Fruit fly (Drosophila melanogaster) whole organism, embryonic: ENCODE results near the gene sll.

Experiments used
- Awh ChIP-seq: fragments of 200-800 bp; sonication (Bioruptor generic); IDR thresholded peaks from 2 replicates; pipeline ENCODE4, ENCODE4 v1.3.6; 2022; ENCODE audit warnings: missing biosample characterization, missing genetic modification characterization
- Bdp1 ChIP-seq: fragments of 200-800 bp; sonication (Bioruptor generic); optimal IDR thresholded peaks from 3 replicates; lab custom pipeline; 2016; ENCODE audit warnings: missing biosample characterization, missing genetic modification characterization
- CG10565 ChIP-seq: fragments of 200-800 bp; sonication (Bioruptor generic); optimal IDR thresholded peaks from 3 replicates; lab custom pipeline; 2016; ENCODE audit warnings: missing biosample characterization, mild to moderate bottlenecking, missing genetic modification characterization
- CG11456 ChIP-seq: fragments of 200-800 bp; sonication (Bioruptor generic); IDR thresholded peaks from 3 replicates; pipeline ENCODE4 v1.3.6; 2022; ENCODE audit warnings: missing biosample characterization, missing genetic modification characterization
- CG11695 ChIP-seq: fragments of 200-800 bp; sonication (Bioruptor generic); IDR thresholded peaks from 3 replicates; pipeline ENCODE4 v1.3.6; 2022; ENCODE audit warnings: missing biosample characterization, missing genetic modification characterization
- CG12236 ChIP-seq: fragments of 200-800 bp; sonication (Bioruptor generic); optimal IDR thresholded peaks from 2 replicates; lab custom pipeline; 2016; ENCODE audit warnings: missing biosample characterization, missing genetic modification characterization
- CG14441 ChIP-seq: fragments of 200-800 bp; sonication (Bioruptor generic); IDR thresholded peaks from 2 replicates; pipeline ENCODE4 v1.3.6; 2022; ENCODE audit warnings: missing biosample characterization, missing genetic modification characterization
- CG15073 ChIP-seq: fragments of 200-800 bp; sonication (Bioruptor generic); optimal IDR thresholded peaks from 2 replicates; lab custom pipeline; 2016; ENCODE audit warnings: missing biosample characterization, missing genetic modification characterization
- CG17385 ChIP-seq: fragments of 200-800 bp; sonication (Bioruptor generic); optimal IDR thresholded peaks from 3 replicates; lab custom pipeline; 2018; ENCODE audit warnings: missing biosample characterization, mild to moderate bottlenecking, missing genetic modification characterization
- CG17568 ChIP-seq: fragments of 200-800 bp; sonication (Bioruptor generic); optimal IDR thresholded peaks from 2 replicates; lab custom pipeline; 2018; ENCODE audit warnings: missing biosample characterization, mild to moderate bottlenecking, missing genetic modification characterization, moderate library complexity
- CG1832 ChIP-seq: fragments of 200-800 bp; sonication (Bioruptor generic); optimal IDR thresholded peaks from 2 replicates; lab custom pipeline; 2017; ENCODE audit warnings: missing biosample characterization, mild to moderate bottlenecking, missing genetic modification characterization, inconsistent platforms
- CG2199 ChIP-seq: fragments of 200-800 bp; sonication (Bioruptor generic); IDR thresholded peaks from 3 replicates; pipeline ENCODE4 v1.3.6; 2022; ENCODE audit warnings: missing biosample characterization, missing genetic modification characterization
- CG30403 ChIP-seq: fragments of 200-800 bp; sonication (Bioruptor generic); optimal IDR thresholded peaks from 3 replicates; lab custom pipeline; 2016; ENCODE audit warnings: missing biosample characterization, missing genetic modification characterization
- CG31365 ChIP-seq: fragments of 200-800 bp; sonication (Bioruptor generic); optimal IDR thresholded peaks from 2 replicates; lab custom pipeline; 2018; ENCODE audit warnings: missing biosample characterization, mild to moderate bottlenecking, missing genetic modification characterization
- CG3838 ChIP-seq: fragments of 200-800 bp; sonication (Bioruptor generic); optimal IDR thresholded peaks from 3 replicates; lab custom pipeline; 2016; ENCODE audit warnings: missing biosample characterization, missing genetic modification characterization
- CG43689 ChIP-seq: fragments of 200-800 bp; sonication (Bioruptor generic); IDR thresholded peaks from 2 replicates; pipeline ENCODE4 v1.3.6; 2022; ENCODE audit warnings: missing biosample characterization, missing genetic modification characterization
- CG4820 ChIP-seq: fragments of 200-800 bp; sonication (Bioruptor generic); optimal IDR thresholded peaks from 3 replicates; lab custom pipeline; 2016; ENCODE audit warnings: missing biosample characterization, missing genetic modification characterization
- CG6689 ChIP-seq: fragments of 200-800 bp; sonication (Bioruptor generic); IDR thresholded peaks from 2 replicates; pipeline ENCODE4 v1.3.6; 2022; ENCODE audit warnings: missing biosample characterization, missing genetic modification characterization
- CG6813 ChIP-seq: fragments of 200-800 bp; sonication (Bioruptor generic); optimal IDR thresholded peaks from 2 replicates; lab custom pipeline; 2017; ENCODE audit warnings: missing biosample characterization, missing genetic modification characterization, mild to moderate bottlenecking, moderate library complexity, missing genetic modification reagents
- CTCF ChIP-seq: fragments of 200-800 bp; sonication (Bioruptor generic); optimal IDR thresholded peaks from 2 replicates; lab custom pipeline; 2017; ENCODE audit warnings: missing biosample characterization, mild to moderate bottlenecking, missing genetic modification characterization, moderate library complexity
- Drgx ChIP-seq: fragments of 200-800 bp; sonication (Bioruptor generic); IDR thresholded peaks from 2 replicates; pipeline ENCODE4 v1.3.6; 2022; ENCODE audit warnings: missing biosample characterization, missing genetic modification characterization
- Hr51 ChIP-seq, 2 experiments: fragments of 200-800 bp; sonication (Bioruptor generic); optimal IDR thresholded peaks; 2 replicates in 1 of 2; 3 replicates in 1 of 2; lab custom pipeline; 2016 to 2018; ENCODE audit warnings: missing biosample characterization in 2 of 2, missing genetic modification characterization in 2 of 2, mild to moderate bottlenecking in 1 of 2, moderate library complexity in 1 of 2
- Neu2 ChIP-seq: fragments of 200-800 bp; sonication (Bioruptor generic); optimal IDR thresholded peaks from 3 replicates; lab custom pipeline; 2016; ENCODE audit warnings: missing biosample characterization, missing genetic modification characterization, borderline replicate concordance
- Pdp1 ChIP-seq, 2 experiments: fragments of 200-800 bp; sonication (Bioruptor generic); optimal IDR thresholded peaks; 3 replicates each; lab custom pipeline; 2016; ENCODE audit warnings: missing biosample characterization in 2 of 2, missing genetic modification characterization in 2 of 2, mild to moderate bottlenecking in 1 of 2, moderate library complexity in 1 of 2
- bsh ChIP-seq, 2 experiments: fragments of 200-800 bp; sonication (Bioruptor generic); optimal IDR thresholded peaks; 2 replicates each; lab custom pipeline; 2017 to 2018; ENCODE audit warnings: mild to moderate bottlenecking in 2 of 2, missing biosample characterization in 2 of 2, missing genetic modification characterization in 2 of 2, moderate library complexity in 1 of 2
- chinmo ChIP-seq: fragments of 200-800 bp; sonication (Bioruptor generic); IDR thresholded peaks from 4 replicates; pipeline ENCODE4 v1.3.6; 2022; ENCODE audit warnings: missing biosample characterization, missing genetic modification characterization; ENCODE audit not compliant: partially characterized antibody
- eve ChIP-seq, 2 experiments: fragments of >200 bp; optimal IDR thresholded peaks; 2 replicates each; lab custom pipeline; 2017; ENCODE audit warnings: missing biosample characterization in 2 of 2, missing genetic modification characterization in 2 of 2
- exex ChIP-seq: fragments of 200-800 bp; sonication (Bioruptor generic); optimal IDR thresholded peaks from 4 replicates; lab custom pipeline; 2018; ENCODE audit warnings: missing biosample characterization, mild to moderate bottlenecking, missing genetic modification characterization, moderate library complexity
- grau ChIP-seq: fragments of 200-800 bp; optimal IDR thresholded peaks from 3 replicates; lab custom pipeline; 2019; ENCODE audit warnings: missing biosample characterization, mild to moderate bottlenecking, missing genetic modification characterization, moderate library complexity
- gsb ChIP-seq: fragments of 200-800 bp; sonication (Bioruptor generic); IDR thresholded peaks from 2 replicates; pipeline ENCODE4 v1.3.6; 2022; ENCODE audit warnings: missing biosample characterization, missing genetic modification characterization
- ind ChIP-seq: fragments of 200-800 bp; sonication (Bioruptor generic); optimal IDR thresholded peaks from 3 replicates; lab custom pipeline; 2016; ENCODE audit warnings: missing biosample characterization, missing genetic modification characterization
- insv ChIP-seq, 2 experiments: fragments of 200-800 bp; sonication (Bioruptor generic); optimal IDR thresholded peaks; 3 replicates each; lab custom pipeline; 2016 to 2018; ENCODE audit warnings: missing biosample characterization in 2 of 2, missing genetic modification characterization in 2 of 2
- lola ChIP-seq, 3 experiments: fragments of >200 bp in 2 of 3; fragments of 200-800 bp in 1 of 3; sonication (Bioruptor generic) in 1 of 3; optimal IDR thresholded peaks; 2 replicates each; lab custom pipeline; 2017 to 2019; ENCODE audit warnings: missing biosample characterization in 3 of 3, missing genetic modification characterization in 3 of 3, mild to moderate bottlenecking in 1 of 3, moderate library complexity in 1 of 3
- nom ChIP-seq: fragments of 200-800 bp; sonication (Bioruptor generic); optimal IDR thresholded peaks from 2 replicates; lab custom pipeline; 2017; ENCODE audit warnings: missing biosample characterization, missing genetic modification characterization, mild to moderate bottlenecking, moderate library complexity, missing genetic modification reagents
- oc ChIP-seq: fragments of 200-800 bp; sonication (Bioruptor generic); optimal IDR thresholded peaks from 2 replicates; lab custom pipeline; 2018; ENCODE audit warnings: missing biosample characterization, mild to moderate bottlenecking, missing genetic modification characterization, moderate library complexity
- otp ChIP-seq: fragments of 200-800 bp; sonication (Bioruptor generic); IDR thresholded peaks from 3 replicates; pipeline ENCODE4, ENCODE4 v1.3.6; 2022; ENCODE audit warnings: missing biosample characterization, missing genetic modification characterization
- pan ChIP-seq, 4 experiments: fragments of >200 bp in 3 of 4; fragments of 200-800 bp in 1 of 4; sonication (Bioruptor generic) in 1 of 4; optimal IDR thresholded peaks in 3 of 4; IDR thresholded peaks in 1 of 4; 2 replicates each; pipeline versions ENCODE4 v1.3.6 to Lab custom; 2017 to 2022; ENCODE audit warnings: missing biosample characterization in 2 of 4, missing genetic modification characterization in 2 of 4, mixed read lengths in 1 of 4
- peb ChIP-seq: fragments of 200-800 bp; sonication (Bioruptor generic); IDR thresholded peaks from 2 replicates; pipeline ENCODE4 v1.3.6; 2022; ENCODE audit warnings: missing biosample characterization, missing genetic modification characterization
- pita ChIP-seq: fragments of 200-800 bp; sonication (Bioruptor generic); optimal IDR thresholded peaks from 2 replicates; lab custom pipeline; 2017; ENCODE audit warnings: missing biosample characterization, mild to moderate bottlenecking, missing genetic modification characterization
- psq ChIP-seq: fragments of 200-800 bp; sonication (Bioruptor generic); optimal IDR thresholded peaks from 2 replicates; lab custom pipeline; 2017; ENCODE audit warnings: missing biosample characterization, missing genetic modification characterization
- run ChIP-seq: fragments of 200-800 bp; sonication (Bioruptor generic); optimal IDR thresholded peaks from 3 replicates; lab custom pipeline; 2018; ENCODE audit warnings: missing biosample characterization, mild to moderate bottlenecking, missing genetic modification characterization
- sna ChIP-seq: fragments of 200-800 bp; sonication (Bioruptor generic); IDR thresholded peaks from 2 replicates; pipeline ENCODE4 v1.3.6; 2022; ENCODE audit warnings: missing biosample characterization, missing genetic modification characterization; ENCODE audit not compliant: partially characterized antibody
- so ChIP-seq: fragments of 200-800 bp; sonication (Bioruptor generic); IDR thresholded peaks from 3 replicates; pipeline ENCODE4 v1.3.6; 2022; ENCODE audit warnings: missing biosample characterization, missing genetic modification characterization
- stwl ChIP-seq: fragments of 200-800 bp; sonication (Bioruptor generic); optimal IDR thresholded peaks from 3 replicates; lab custom pipeline; 2018; ENCODE audit warnings: missing biosample characterization, mild to moderate bottlenecking, missing genetic modification characterization, moderate library complexity
- tin ChIP-seq: fragments of 200-800 bp; sonication (Bioruptor generic); optimal IDR thresholded peaks from 3 replicates; lab custom pipeline; 2016; ENCODE audit warnings: missing biosample characterization, missing genetic modification characterization
- tx ChIP-seq: fragments of 200-800 bp; sonication (Bioruptor generic); optimal IDR thresholded peaks from 2 replicates; lab custom pipeline; 2016; ENCODE audit warnings: missing biosample characterization, missing genetic modification characterization
- vvl ChIP-seq: fragments of 200-800 bp; sonication (Bioruptor generic); IDR thresholded peaks from 2 replicates; pipeline ENCODE4 v1.3.6; 2022; ENCODE audit warnings: missing biosample characterization, missing genetic modification characterization
- wor ChIP-seq: fragments of 200-800 bp; sonication (Bioruptor generic); IDR thresholded peaks from 2 replicates; pipeline ENCODE4 v1.3.6; 2022; ENCODE audit warnings: missing biosample characterization, missing genetic modification characterization

The sll gene

dm6 chr3R:17613549-17613948 lies 7.6 kb downstream of the sll start, which contains the start of gene CG14327:
TSS of gene CG14327 (plus strand) at chr3R:17613709.
- TF ChIP-seq grau (tag; lab: Kevin White, UChicago) (no peak), wor (GFP tag; lab: Robert Waterston, UW) (no peak), otp (no peak), Pdp1 (GFP tag; optimal IDR thresholded peaks at IDR 0.05; lab: Kevin White, UChicago) (peak in 1 of 2 experiments; percentile 79), CG3838 (GFP tag; lab: Kevin White, UChicago) (no peak), CG14441 (GFP tag; lab: Robert Waterston, UW) (no peak), run (tag; lab: Kevin White, UChicago) (no peak), oc (tag; lab: Kevin White, UChicago) (peak; percentile 32), psq (no peak), CG10565 (no peak), CG6813 (GFP tag; lab: Kevin White, UChicago) (no peak), exex (tag; lab: Kevin White, UChicago) (no peak), nom (GFP tag; lab: Kevin White, UChicago) (peak; percentile 47), so (0 out of 3 replicates have a peak, but pooled peaks have one; percentile 25), Awh (0 out of 2 replicates have a peak, but pooled peaks have one; percentile 37), chinmo (0 out of 4 replicates have a peak, but pooled peaks have one; percentile 38)

dm6 chr3R:17615076-17615475 lies 9.2 kb downstream of the sll start:
- TF ChIP-seq lola (GFP tag; optimal IDR thresholded peaks at IDR 0.05; lab: Kevin White, UChicago) (peak in 1 of 3 experiments; percentile 41), insv (GFP tag; optimal IDR thresholded peaks at IDR 0.05; lab: Kevin White, UChicago) (peak in 1 of 2 experiments; percentile 10), CTCF (peak; percentile 59), gsb (GFP tag; lab: Robert Waterston, UW) (no peak), Neu2 (GFP tag; lab: Kevin White, UChicago) (no peak), CG6689 (GFP tag; lab: Robert Waterston, UW) (no peak), eve (GFP tag; optimal IDR thresholded peaks at IDR 0.05; lab: Kevin White, UChicago) (peak in 1 of 2 experiments; percentile 52), stwl (tag; lab: Kevin White, UChicago) (peak; percentile 21), bsh (GFP tag; optimal IDR thresholded peaks at IDR 0.05; lab: Kevin White, UChicago) (no peak), CG17385 (GFP tag; lab: Kevin White, UChicago) (peak; percentile 64), CG43689 (GFP tag; lab: Robert Waterston, UW) (no peak), CG30403 (no peak), Hr51 (GFP tag; optimal IDR thresholded peaks at IDR 0.05; lab: Kevin White, UChicago) (no peak), CG31365 (tag; lab: Kevin White, UChicago) (peak; percentile 76), vvl (0 out of 2 replicates have a peak, but pooled peaks have one; percentile 10), CG2199 (GFP tag; lab: Robert Waterston, UW) (0 out of 3 replicates have a peak, but pooled peaks have one; percentile 16), CG15073 (GFP tag; lab: Kevin White, UChicago) (peak; percentile 82)

dm6 chr3R:17615746-17616145 lies 9.8 kb downstream of the sll start:
- TF ChIP-seq pita (GFP tag; lab: Kevin White, UChicago) (no peak), run (tag; lab: Kevin White, UChicago) (no peak), ind (GFP tag; lab: Kevin White, UChicago) (no peak), Drgx (GFP tag; lab: Robert Waterston, UW) (0 out of 2 replicates have a peak, but pooled peaks have one; percentile 10), tin (GFP tag; lab: Kevin White, UChicago) (no peak), Bdp1 (peak; percentile 34), CG11456 (GFP tag; lab: Robert Waterston, UW) (0 out of 3 replicates have a peak, but pooled peaks have one; percentile 9), CG2199 (GFP tag; lab: Robert Waterston, UW) (0 out of 3 replicates have a peak, but pooled peaks have one; percentile 58), pan (optimal IDR thresholded peaks at IDR 0.05; lab: Kevin White, UChicago) (no peak), pan (GFP tag; optimal IDR thresholded peaks at IDR 0.05 in 1 of 2, IDR thresholded peaks at IDR 0.05 in 1 of 2) (no peak), CG4820 (GFP tag; lab: Kevin White, UChicago) (no peak), CG11695 (no peak), CG1832 (GFP tag; lab: Kevin White, UChicago) (no peak), CG12236 (GFP tag; lab: Kevin White, UChicago) (no peak), sna (GFP tag; lab: Robert Waterston, UW) (no peak), tx (GFP tag; lab: Kevin White, UChicago) (no peak), peb (GFP tag; lab: Robert Waterston, UW) (no peak), CG17568 (GFP tag; lab: Kevin White, UChicago) (no peak), exex (tag; lab: Kevin White, UChicago) (no peak)
